Fruit fly (Drosophila melanogaster) whole organism, adult: Measurements from ENCODE around the gene CG31068.

Source experiments
- CG11617 ChIP-seq: fragments of 200-800 bp; sonication (Bioruptor generic); optimal IDR thresholded peaks from 2 replicates; lab custom pipeline; 2017; ENCODE audit warnings: mild to moderate bottlenecking, missing biosample characterization, missing genetic modification reagents, missing genetic modification characterization
- CG12768 ChIP-seq: fragments of 200-800 bp; sonication (Bioruptor generic); optimal IDR thresholded peaks from 2 replicates; lab custom pipeline; 2017; ENCODE audit warnings: missing biosample characterization, missing genetic modification characterization, mild to moderate bottlenecking, moderate library complexity, missing genetic modification reagents
- CG14711 ChIP-seq: fragments of 200-800 bp; sonication (Bioruptor generic); optimal IDR thresholded peaks from 2 replicates; lab custom pipeline; 2018; ENCODE audit warnings: missing biosample characterization, mild to moderate bottlenecking, missing genetic modification characterization, moderate library complexity
- CG1620 ChIP-seq: fragments of 200-800 bp; sonication (Bioruptor generic); optimal IDR thresholded peaks from 2 replicates; lab custom pipeline; 2016; ENCODE audit warnings: missing biosample characterization, missing genetic modification characterization
- CG33017 ChIP-seq: fragments of 200-800 bp; sonication (Bioruptor generic); optimal IDR thresholded peaks from 2 replicates; lab custom pipeline; 2018; ENCODE audit warnings: missing biosample characterization, mild to moderate bottlenecking, missing genetic modification characterization, moderate library complexity
- CG5204 ChIP-seq: fragments of 200-800 bp; sonication (Bioruptor generic); optimal IDR thresholded peaks from 2 replicates; lab custom pipeline; 2016; ENCODE audit warnings: missing biosample characterization, missing genetic modification characterization
- CG7045 ChIP-seq: fragments of 200-800 bp; sonication (Bioruptor generic); optimal IDR thresholded peaks from 2 replicates; lab custom pipeline; 2017; ENCODE audit warnings: missing biosample characterization, mild to moderate bottlenecking, missing genetic modification characterization
- CG7101 ChIP-seq: fragments of 200-800 bp; sonication (Bioruptor generic); optimal IDR thresholded peaks from 2 replicates; lab custom pipeline; 2018; ENCODE audit warnings: missing biosample characterization, mild to moderate bottlenecking, missing genetic modification characterization, moderate library complexity
- Clk ChIP-seq: fragments of 200-800 bp; sonication (Bioruptor generic); optimal IDR thresholded peaks from 2 replicates; lab custom pipeline; 2017; ENCODE audit warnings: missing biosample characterization, missing genetic modification characterization
- Crg-1 ChIP-seq: fragments of 200-800 bp; sonication (Bioruptor generic); optimal IDR thresholded peaks from 2 replicates; lab custom pipeline; 2016; ENCODE audit warnings: missing biosample characterization, missing genetic modification characterization
- Hr96 ChIP-seq: fragments of 200-800 bp; sonication (Bioruptor generic); optimal IDR thresholded peaks from 2 replicates; lab custom pipeline; 2016; ENCODE audit warnings: missing biosample characterization, missing genetic modification characterization
- Mnt ChIP-seq: fragments of 200-800 bp; sonication (Bioruptor generic); optimal IDR thresholded peaks from 2 replicates; lab custom pipeline; 2016; ENCODE audit warnings: missing biosample characterization, mild to moderate bottlenecking, missing genetic modification characterization
- bab1 ChIP-seq: fragments of 200-800 bp; sonication (Bioruptor generic); optimal IDR thresholded peaks from 3 replicates; lab custom pipeline; 2019; ENCODE audit warnings: missing biosample characterization, mild to moderate bottlenecking, missing genetic modification characterization, moderate library complexity
- cic ChIP-seq: fragments of 200-800 bp; sonication (Bioruptor generic); optimal IDR thresholded peaks from 2 replicates; lab custom pipeline; 2017; ENCODE audit warnings: missing biosample characterization, mild to moderate bottlenecking, missing genetic modification characterization, moderate library complexity
- cnc ChIP-seq, 2 experiments: fragments of >200 bp; optimal IDR thresholded peaks; 2 replicates each; lab custom pipeline; 2017
- kay ChIP-seq: fragments of 200-800 bp; sonication (Bioruptor generic); peaks from one replicate; lab custom pipeline; 2016; ENCODE audit warnings: missing biosample characterization, missing genetic modification characterization, borderline replicate concordance
- ovo ChIP-seq: fragments of 200-800 bp; sonication (Bioruptor generic); optimal IDR thresholded peaks from 2 replicates; lab custom pipeline; 2016; ENCODE audit warnings: missing biosample characterization, missing genetic modification characterization
- pad ChIP-seq: fragments of 200-800 bp; sonication (Bioruptor generic); optimal IDR thresholded peaks from 3 replicates; lab custom pipeline; 2017; ENCODE audit warnings: missing biosample characterization, missing genetic modification characterization, mild to moderate bottlenecking, moderate library complexity, missing genetic modification reagents
- tj ChIP-seq: fragments of 200-800 bp; sonication (Bioruptor generic); optimal IDR thresholded peaks from 3 replicates; lab custom pipeline; 2017; ENCODE audit warnings: missing biosample characterization, mild to moderate bottlenecking, missing genetic modification characterization, moderate library complexity
- toe ChIP-seq: fragments of 200-800 bp; sonication (Bioruptor generic); optimal IDR thresholded peaks from 2 replicates; lab custom pipeline; 2016; ENCODE audit warnings: missing biosample characterization, missing genetic modification characterization

CG31068 gene

DNA sequence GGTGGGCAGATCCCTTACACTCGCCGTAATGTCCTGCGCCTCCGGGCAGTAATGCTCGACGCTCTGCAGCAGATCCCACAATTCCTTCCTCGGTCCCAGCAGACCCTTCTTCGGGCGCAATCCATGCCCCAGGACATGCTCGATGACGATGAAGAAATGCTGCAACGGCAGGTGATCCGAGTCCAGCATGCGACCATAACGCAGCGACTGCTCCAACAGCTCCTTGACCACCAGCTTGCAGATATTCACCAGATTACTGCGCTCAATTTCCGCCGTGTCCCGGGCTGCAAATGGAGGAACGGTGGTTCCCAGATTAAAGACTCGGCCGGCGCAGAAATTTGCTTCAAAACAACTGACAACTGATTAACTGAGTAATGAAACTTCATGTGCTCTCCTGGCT lies at the start of gene CG31068:
Gene CG31068, plus strand, starts transcription at position 301 of the 400 bp plus-strand sequence.
- TF ChIP-seq CG12768 = no peak
- no peak for TF ChIP-seq cnc (optimal IDR thresholded peaks at IDR 0.05; lab: Kevin White, UChicago)
- TF ChIP-seq Crg-1 (GFP tag; lab: Kevin White, UChicago) = no peak
- no peak for TF ChIP-seq CG14711
- no peak for TF ChIP-seq cic (GFP tag; lab: Kevin White, UChicago)
- TF ChIP-seq CG11617 = no peak
- TF ChIP-seq Hr96 (GFP tag; lab: Kevin White, UChicago) = no peak
- no peak for TF ChIP-seq CG33017 (tag; lab: Kevin White, UChicago)
- no peak for TF ChIP-seq CG7101 (tag; lab: Kevin White, UChicago)
- TF ChIP-seq Clk (GFP tag; lab: Kevin White, UChicago) = no peak
- TF ChIP-seq CG7045 (GFP tag; lab: Kevin White, UChicago) = no peak
- TF ChIP-seq tj (GFP tag; lab: Kevin White, UChicago) = no peak
- no peak for TF ChIP-seq ovo (GFP tag; lab: Kevin White, UChicago)
- no peak for TF ChIP-seq CG1620 (GFP tag; lab: Kevin White, UChicago)
- no peak for TF ChIP-seq toe (GFP tag; lab: Kevin White, UChicago)
- no peak for TF ChIP-seq Mnt (GFP tag; lab: Kevin White, UChicago)
- no peak for TF ChIP-seq CG5204 (GFP tag; lab: Kevin White, UChicago)
- TF ChIP-seq kay (GFP tag; lab: Kevin White, UChicago) = no peak

dm6 chr3R:27185933-27186571 lies 47.4 kb upstream of the CG31068 start:
- TF ChIP-seq cnc (optimal IDR thresholded peaks at IDR 0.05; lab: Kevin White, UChicago) (no peak), CG14711 (no peak), cic (GFP tag; lab: Kevin White, UChicago) (no peak), CG1620 (GFP tag; lab: Kevin White, UChicago) (no peak), CG5204 (GFP tag; lab: Kevin White, UChicago) (no peak), ovo (GFP tag; lab: Kevin White, UChicago) (no peak), CG7045 (GFP tag; lab: Kevin White, UChicago) (no peak)

DNA sequence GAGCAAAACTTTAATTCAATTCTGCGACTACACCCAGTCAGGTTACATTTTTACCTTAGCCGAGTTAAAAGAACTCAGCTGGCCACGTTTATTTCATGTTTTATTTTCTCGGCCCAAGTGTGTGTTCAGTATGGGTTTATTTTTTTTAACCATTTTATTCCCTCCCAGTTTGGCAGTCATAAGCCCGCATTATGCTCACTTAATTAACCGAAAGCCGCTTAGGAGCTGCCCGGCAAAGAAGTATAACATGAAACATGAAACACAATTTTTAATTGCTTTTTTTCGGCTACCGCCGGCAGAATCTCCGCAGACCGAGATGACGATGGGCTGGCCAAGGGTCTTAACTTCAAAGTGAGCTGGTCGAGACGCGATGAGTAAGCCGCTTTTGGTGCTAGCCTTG lies 46.6 kb upstream of the CG31068 start:
- TF ChIP-seq bab1 (GFP tag; lab: Kevin White, UChicago) (no peak), Hr96 (GFP tag; lab: Kevin White, UChicago) (no peak), cic (GFP tag; lab: Kevin White, UChicago) (no peak), Crg-1 (GFP tag; lab: Kevin White, UChicago) (no peak)

DNA sequence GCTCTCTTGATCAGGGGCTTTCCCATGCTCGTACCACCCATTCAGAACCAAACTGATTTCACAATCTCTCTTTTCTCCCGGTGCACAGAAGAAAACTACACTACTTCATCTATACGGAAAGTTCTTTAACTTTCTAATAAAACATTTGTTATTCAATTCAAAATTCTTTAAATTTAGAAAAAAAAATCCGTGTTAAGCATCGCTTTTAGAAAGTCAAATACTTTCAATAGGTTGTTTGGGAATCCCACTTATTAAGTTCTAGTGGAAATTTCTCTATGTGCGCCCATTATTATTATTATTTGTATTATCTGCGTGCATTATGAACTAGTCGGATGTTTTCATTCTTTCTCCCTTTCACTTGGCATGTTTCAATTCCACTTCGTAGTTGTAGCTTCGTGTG lies 40.4 kb upstream of the CG31068 start:
- TF ChIP-seq Clk (GFP tag; lab: Kevin White, UChicago) (no peak), cnc (optimal IDR thresholded peaks at IDR 0.05; lab: Kevin White, UChicago) (no peak), CG1620 (GFP tag; lab: Kevin White, UChicago) (no peak), tj (GFP tag; lab: Kevin White, UChicago) (no peak)

- no peak for TF ChIP-seq pad (GFP tag; lab: Kevin White, UChicago)
- no peak for TF ChIP-seq bab1 (GFP tag; lab: Kevin White, UChicago)
- no peak for TF ChIP-seq tj (GFP tag; lab: Kevin White, UChicago)
Observed at dm6 chr3R:27194106-27194505, 39.4 kb upstream of the CG31068 start, which contains the start of gene Ser. Ser (minus strand) TSS chr3R:27194267.

- no peak for TF ChIP-seq CG7045 (GFP tag; lab: Kevin White, UChicago)
- no peak for TF ChIP-seq CG33017 (tag; lab: Kevin White, UChicago)
- no peak for TF ChIP-seq cnc (optimal IDR thresholded peaks at IDR 0.05; lab: Kevin White, UChicago)
- TF ChIP-seq Hr96 (GFP tag; lab: Kevin White, UChicago) = no peak
- no peak for TF ChIP-seq bab1 (GFP tag; lab: Kevin White, UChicago)
- TF ChIP-seq toe (GFP tag; lab: Kevin White, UChicago) = no peak
Observed at dm6 chr3R:27196866-27197265, 36.6 kb upstream of the CG31068 start.

DNA sequence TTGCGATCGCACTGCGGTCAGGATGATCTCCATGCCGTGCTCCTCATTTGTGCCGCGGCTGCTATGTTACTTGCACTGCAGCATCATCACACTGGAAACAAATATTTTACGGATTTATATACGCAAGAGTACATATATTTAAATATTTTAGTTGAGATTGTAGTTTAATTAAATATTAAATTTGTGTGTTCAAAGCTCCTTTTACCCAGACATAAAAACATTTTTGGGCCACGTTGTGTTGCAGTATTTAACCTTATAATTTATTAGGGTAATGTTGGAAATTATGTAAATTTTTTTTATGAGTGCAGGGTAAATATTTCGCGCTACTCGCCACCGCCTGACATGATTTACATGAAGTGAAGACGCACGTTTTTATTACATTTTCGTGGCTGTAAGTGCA lies 35.9 kb upstream of the CG31068 start:
- TF ChIP-seq bab1 (GFP tag; lab: Kevin White, UChicago) (no peak), CG11617 (no peak), CG14711 (no peak), CG1620 (GFP tag; lab: Kevin White, UChicago) (no peak), CG33017 (tag; lab: Kevin White, UChicago) (no peak), kay (GFP tag; lab: Kevin White, UChicago) (no peak), toe (GFP tag; lab: Kevin White, UChicago) (no peak), CG12768 (no peak), CG7101 (tag; lab: Kevin White, UChicago) (no peak), cnc (optimal IDR thresholded peaks at IDR 0.05; lab: Kevin White, UChicago) (no peak), Crg-1 (GFP tag; lab: Kevin White, UChicago) (no peak), cic (GFP tag; lab: Kevin White, UChicago) (no peak), Hr96 (GFP tag; lab: Kevin White, UChicago) (no peak), Clk (GFP tag; lab: Kevin White, UChicago) (no peak), ovo (GFP tag; lab: Kevin White, UChicago) (no peak), tj (GFP tag; lab: Kevin White, UChicago) (no peak), pad (GFP tag; lab: Kevin White, UChicago) (no peak), CG7045 (GFP tag; lab: Kevin White, UChicago) (no peak)
